Worm (Caenorhabditis elegans) whole organism, midembryonic: ENCODE measurements around the gene mtcu-2.

ENCODE experiments used
- cog-1 ChIP-seq: sonication (generic microtip); optimal IDR thresholded peaks from 2 replicates; lab custom pipeline; 2016; ENCODE audit warnings: missing genetic modification characterization, missing compliant biosample characterization
- flt-1 ChIP-seq: fragments of 200-800 bp; sonication (Bioruptor generic); IDR thresholded peaks from 2 replicates; pipeline ENCODE4 v1.3.6; 2022; ENCODE audit warnings: missing genetic modification characterization, missing compliant biosample characterization

ce11 chrII:10051485-10051884 lies 18.5 kb upstream of the mtcu-2 start:
- no peak for TF ChIP-seq cog-1 (tag; lab: Kevin White, UChicago)
- TF ChIP-seq flt-1 (GFP tag; lab: Robert Waterston, UW): no peak
